Fruit fly (Drosophila melanogaster) whole organism, pupa: ENCODE measurements around the gene Dhfr.

Source experiments
- CG10348 ChIP-seq: fragments of 200-800 bp; sonication (Bioruptor generic); IDR thresholded peaks from 2 replicates; pipeline ENCODE4 v1.3.6; 2022; ENCODE audit warnings: missing biosample characterization, missing genetic modification characterization
- CG13204 ChIP-seq: fragments of 200-800 bp; sonication (Bioruptor generic); optimal IDR thresholded peaks from 2 replicates; lab custom pipeline; 2018; ENCODE audit warnings: missing biosample characterization, mild to moderate bottlenecking, missing genetic modification characterization, moderate library complexity
- CG15710 ChIP-seq: fragments of 200-800 bp; sonication (Bioruptor generic); optimal IDR thresholded peaks from 2 replicates; lab custom pipeline; 2018; ENCODE audit warnings: missing biosample characterization, mild to moderate bottlenecking, missing genetic modification characterization, moderate library complexity

dm6 chr3R:16448378-16449134 lies 32.4 kb upstream of the Dhfr start:
- TF ChIP-seq CG10348 (GFP tag; lab: Robert Waterston, UW) = peak; percentile 49; the same call in 1 of the 2 replicates
- no peak for TF ChIP-seq CG15710 (tag; lab: Kevin White, UChicago)
- TF ChIP-seq CG13204 (GFP tag; lab: Kevin White, UChicago) = peak; percentile 44
